Worm (Caenorhabditis elegans): ENCODE results near the gene arrd-11.

The arrd-11 gene

DNA sequence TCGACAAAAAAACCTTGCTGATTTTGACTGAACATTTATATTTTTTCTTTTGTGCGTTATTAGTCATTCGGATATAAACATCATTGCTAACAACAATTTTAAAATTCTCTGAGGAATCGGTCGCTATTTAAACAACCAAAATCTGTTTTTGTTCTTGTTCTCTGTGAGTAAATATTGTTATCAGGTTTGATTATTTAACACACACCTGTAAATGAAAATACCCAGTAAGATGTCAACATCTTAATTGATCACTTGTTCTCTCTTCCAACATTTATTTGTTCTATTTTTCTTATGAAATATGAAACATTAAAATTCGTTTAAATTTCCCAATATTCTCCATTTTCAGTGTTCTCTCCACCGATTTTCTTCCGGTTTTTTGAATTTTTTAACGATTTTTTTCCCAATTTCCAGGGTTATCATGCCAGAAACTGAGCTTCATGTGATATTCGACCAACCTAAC is at the start of gene arrd-11:
Gene arrd-11, plus strand, starts transcription at position 410 of the 460 bp plus-strand sequence.
- no peak for TF ChIP-seq pag-3 (tag; optimal IDR thresholded peaks at IDR 0.05; ENCODE audit: borderline replicate concordance)
- TF ChIP-seq tbx-2 (tag; optimal IDR thresholded peaks at IDR 0.05), result no peak
- no peak for TF ChIP-seq ttx-3 (tag; optimal IDR thresholded peaks at IDR 0.05)

DNA sequence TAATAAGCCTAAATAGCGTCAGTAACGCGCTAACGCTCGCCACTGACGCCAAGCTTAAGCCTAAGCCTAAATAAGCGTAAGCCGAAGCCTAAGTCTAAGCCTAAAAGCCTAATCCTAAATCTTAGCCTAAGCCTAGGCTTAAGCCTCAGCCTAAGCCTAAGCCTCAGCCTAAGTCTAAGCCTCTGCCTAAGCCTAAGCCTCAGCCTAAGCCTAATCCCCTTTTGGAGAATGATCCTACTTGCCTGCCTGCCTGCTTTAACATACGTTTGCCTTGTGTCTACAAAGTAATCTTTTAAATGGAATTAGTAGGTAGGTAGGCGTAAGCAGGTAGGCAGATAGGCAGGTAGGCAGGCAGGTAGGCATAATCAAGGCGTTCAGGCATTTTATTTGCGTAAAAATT is 47.9 kb upstream of the arrd-11 start:
- TF ChIP-seq elt-4 (tag; optimal IDR thresholded peaks at IDR 0.05), result no peak
- TF ChIP-seq dve-1 (tag; optimal IDR thresholded peaks at IDR 0.05), result peak; percentile 85

DNA sequence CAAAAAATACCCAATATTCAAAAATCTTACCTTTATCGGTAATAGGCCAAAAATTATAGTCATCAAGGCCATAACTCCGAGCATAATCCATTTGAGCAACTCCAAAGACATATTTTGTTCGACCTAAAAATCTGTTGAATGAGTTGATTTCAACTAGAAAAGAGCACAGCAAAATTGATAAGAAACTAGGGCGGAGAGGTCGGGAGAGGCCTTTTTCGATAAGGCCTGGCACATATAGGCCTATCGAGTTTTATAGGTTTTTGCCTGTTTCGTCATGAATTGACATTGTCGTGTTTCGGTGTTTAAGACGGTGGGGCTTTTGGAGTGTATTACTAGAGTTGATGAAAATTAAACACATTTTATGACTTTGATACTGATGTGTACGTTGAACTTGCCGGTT is 47.5 kb upstream of the arrd-11 start, which contains the start of gene zipt-2.3:
Gene zipt-2.3, minus strand, starts transcription at position 147 of the 400 bp plus-strand sequence.
- TF ChIP-seq K09A11.1 (tag; optimal IDR thresholded peaks at IDR 0.05; ENCODE audit: insufficient read depth) (no peak), ets-4 (tag; optimal IDR thresholded peaks at IDR 0.05) (no peak), tbx-7 (tag; optimal IDR thresholded peaks at IDR 0.05) (no peak), sox-2 (GFP tag; IDR thresholded peaks at IDR 0.05) (no peak), tbx-2 (tag; optimal IDR thresholded peaks at IDR 0.05) (no peak), ceh-22 (tag; optimal IDR thresholded peaks at IDR 0.05) (no peak), zip-5 (tag; optimal IDR thresholded peaks at IDR 0.05) (no peak), sdc-2 (tag; optimal IDR thresholded peaks at IDR 0.05) (no peak), T23F11.4 (GFP tag; optimal IDR thresholded peaks at IDR 0.05) (no peak), fax-1 (tag; optimal IDR thresholded peaks at IDR 0.05) (no peak), dve-1 (tag; optimal IDR thresholded peaks at IDR 0.05) (no peak)

DNA sequence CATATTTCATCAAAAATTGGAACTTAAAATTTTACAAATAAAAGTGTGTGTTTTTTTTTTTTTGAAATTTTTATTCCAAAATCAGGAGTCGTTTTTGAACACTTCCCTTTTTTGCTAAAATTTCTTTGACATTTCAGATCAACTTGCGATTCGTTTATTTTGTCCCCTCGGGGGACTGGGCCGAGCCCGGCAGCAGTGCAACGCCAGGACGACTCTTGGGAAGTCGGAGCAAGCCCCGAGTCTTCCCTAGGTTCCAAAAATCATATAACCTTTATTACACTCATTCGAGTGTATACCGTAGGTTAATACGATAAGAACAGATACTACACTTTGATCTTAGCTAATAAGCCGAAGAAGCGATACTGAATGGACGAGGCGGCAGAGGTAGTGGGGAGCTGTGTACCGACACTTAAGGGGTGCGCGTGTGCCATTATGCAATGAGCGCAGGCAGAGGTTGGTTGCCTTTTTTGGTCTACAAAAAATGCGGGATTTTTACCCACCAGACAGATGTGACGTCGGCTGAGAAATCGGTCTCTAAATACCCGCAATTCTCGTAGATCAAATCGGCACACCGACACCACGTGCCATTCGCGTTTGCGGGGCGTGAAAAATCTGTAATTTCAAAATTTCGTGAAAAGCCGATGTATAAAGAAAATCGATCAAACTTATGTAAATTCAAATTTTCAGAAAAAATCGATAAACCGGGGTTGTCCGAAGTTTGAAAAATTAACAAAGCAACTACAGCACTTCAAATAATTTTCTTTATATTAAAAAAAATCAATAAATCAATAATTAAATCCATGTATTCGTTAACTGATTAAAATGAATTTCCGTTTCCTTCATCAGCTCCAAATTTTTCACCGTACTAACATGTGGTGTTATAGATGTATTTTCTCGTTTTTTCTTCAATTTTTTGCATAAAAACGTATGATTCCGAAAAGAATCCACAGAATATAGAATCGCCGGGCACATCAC is 45.5 kb upstream of the arrd-11 start:
- no peak for TF ChIP-seq hlh-30 (tag; optimal IDR thresholded peaks at IDR 0.05; ENCODE audit: insufficient read depth)
- no peak for TF ChIP-seq unc-3 (GFP tag; conservative IDR thresholded peaks at IDR 0.05)
- TF ChIP-seq unc-3 (tag; optimal IDR thresholded peaks at IDR 0.05), result no peak
- TF ChIP-seq sox-2 (GFP tag; IDR thresholded peaks at IDR 0.05), result no peak
- no peak for TF ChIP-seq unc-42 (tag; optimal IDR thresholded peaks at IDR 0.05)
- no peak for TF ChIP-seq pag-3 (tag; optimal IDR thresholded peaks at IDR 0.05; ENCODE audit: borderline replicate concordance)
- no peak for TF ChIP-seq nhr-232 (tag; optimal IDR thresholded peaks at IDR 0.05)
- TF ChIP-seq pqm-1 (tag; optimal IDR thresholded peaks at IDR 0.05), result no peak
- no peak for TF ChIP-seq che-1 (tag; optimal IDR thresholded peaks at IDR 0.05)
- TF ChIP-seq dmd-4 (tag; optimal IDR thresholded peaks at IDR 0.05; ENCODE audit: borderline replicate concordance), result no peak
- TF ChIP-seq unc-86 (tag; optimal IDR thresholded peaks at IDR 0.05), result no peak
- TF ChIP-seq ceh-2 (tag; optimal IDR thresholded peaks at IDR 0.05), result no peak
- no peak for TF ChIP-seq eyg-1 (tag; optimal IDR thresholded peaks at IDR 0.05)
- TF ChIP-seq ceh-22 (tag; optimal IDR thresholded peaks at IDR 0.05), result no peak

DNA sequence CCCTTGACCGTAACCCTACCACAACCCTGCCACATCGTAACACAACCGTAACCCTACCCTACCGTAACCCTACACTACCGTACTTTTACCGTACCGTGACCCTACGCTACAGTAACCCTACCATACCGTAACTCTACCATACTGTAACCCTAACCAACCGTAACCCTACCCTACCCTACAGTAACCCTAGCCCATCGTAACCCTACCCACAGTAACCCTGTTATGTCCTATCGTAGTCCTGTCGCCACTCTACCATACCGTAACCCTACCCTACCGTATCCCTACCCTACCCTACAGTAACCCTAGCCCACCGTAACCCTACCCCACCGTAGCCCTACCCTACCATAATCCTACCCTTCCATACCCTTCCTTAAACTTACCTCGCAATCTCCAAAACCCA is 42.6 kb upstream of the arrd-11 start:
- 0 out of 2 replicates have a peak, but pooled peaks have one; percentile 17 for TF ChIP-seq ceh-45 (GFP tag; IDR thresholded peaks at IDR 0.05)
- TF ChIP-seq npax-4 (tag; optimal IDR thresholded peaks at IDR 0.05), result no peak

DNA sequence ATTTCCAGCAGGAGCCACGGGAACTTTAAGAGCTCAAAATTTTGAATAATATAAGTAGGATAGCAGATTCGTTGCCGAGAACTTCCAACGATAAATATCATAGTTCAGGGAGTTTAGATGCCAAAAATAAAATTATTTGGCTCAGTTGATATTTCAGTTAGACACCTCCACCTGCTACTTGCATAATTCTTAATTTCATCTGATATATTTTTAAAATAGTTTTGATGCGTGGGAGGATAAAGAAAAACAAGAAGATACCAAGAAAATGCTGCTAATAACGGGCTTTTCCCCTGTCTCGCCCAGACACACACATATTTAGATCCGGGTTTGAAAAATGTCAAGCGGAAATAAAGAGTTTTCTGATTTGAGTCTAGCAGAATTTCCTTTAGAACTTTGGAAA is 42.0 kb upstream of the arrd-11 start, which contains the start of gene sre-46:
Gene sre-46, minus strand, starts transcription at position 101 of the 400 bp plus-strand sequence.
- TF ChIP-seq mec-3 (tag; optimal IDR thresholded peaks at IDR 0.05; ENCODE audit: borderline replicate concordance) (no peak), hlh-8 (tag; optimal IDR thresholded peaks at IDR 0.05) (no peak), sox-4 (tag; optimal IDR thresholded peaks at IDR 0.05) (no peak), ceh-19 (GFP tag; optimal IDR thresholded peaks at IDR 0.05) (no peak)
